Worm (Caenorhabditis elegans) whole organism, L3 larva: ENCODE data around the gene nex-2.

Experiments
- daf-12 ChIP-seq: fragments of 150-350 bp; optimal IDR thresholded peaks from 2 replicates; lab custom pipeline; 2014; ENCODE audit warnings: missing biosample characterization, missing genetic modification reagents, missing genetic modification characterization
- unc-39 ChIP-seq: sonication (generic microtip); optimal IDR thresholded peaks from 4 replicates; lab custom pipeline; 2017; ENCODE audit warnings: missing biosample characterization, missing genetic modification characterization

- TF ChIP-seq unc-39 (tag; lab: Kevin White, UChicago) (no peak), daf-12 (no peak)
These were observed 411 bp downstream of the nex-2 start for ce11 chrIII:10329811-10330210.
